Worm (Caenorhabditis elegans): Measurements from ENCODE around the gene C10A4.7.
A peak's percentile ranks its signal among the peaks of the same experiment; 100 is the strongest.

DNA sequence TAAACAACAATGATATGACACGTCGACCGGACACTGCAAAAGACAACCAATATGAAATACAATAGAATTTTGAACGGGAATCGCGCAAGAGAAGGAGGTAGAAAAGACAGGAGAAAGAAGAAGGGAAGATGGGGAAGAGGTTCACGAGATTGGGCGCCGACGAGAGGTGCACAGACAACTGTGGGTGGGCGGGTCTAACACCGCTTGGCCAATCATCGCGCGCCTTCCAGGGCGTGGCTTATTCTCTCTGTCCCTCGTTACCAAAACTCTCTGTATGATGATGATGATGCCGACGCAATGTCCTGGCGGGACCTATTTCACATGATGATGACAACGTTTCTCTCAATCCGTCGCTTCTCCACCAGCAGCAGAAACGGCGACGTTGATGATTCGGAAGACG, 45.2 kb upstream of the C10A4.7 start:
- TF ChIP-seq ama-1 (optimal IDR thresholded peaks at IDR 0.05) (no peak), hnd-1 (tag; optimal IDR thresholded peaks at IDR 0.05) (no peak), ets-7 (tag; optimal IDR thresholded peaks at IDR 0.05) (no peak), flt-1 (GFP tag; IDR thresholded peaks at IDR 0.05) (no peak), hmg-4 (GFP tag; optimal IDR thresholded peaks at IDR 0.05) (peak; percentile 13), aly-1 (tag; optimal IDR thresholded peaks at IDR 0.05) (no peak), scrt-1 (GFP tag; IDR thresholded peaks at IDR 0.05) (0 out of 2 replicates have a peak, but pooled peaks have one; percentile 33), hmbx-1 (tag; optimal IDR thresholded peaks at IDR 0.05) (no peak), F13C5.2 (tag; optimal IDR thresholded peaks at IDR 0.05) (no peak), tbx-11 (GFP tag; IDR thresholded peaks at IDR 0.05) (no peak), sea-1 (GFP tag; conservative IDR thresholded peaks at IDR 0.05) (no peak), ceh-13 (GFP tag; optimal IDR thresholded peaks at IDR 0.05) (no peak)

All from whole organism, early embryonic.